Fruit fly (Drosophila melanogaster) whole organism, embryonic: ENCODE results near the gene Mgstl.

Source experiments
- Atf-2 ChIP-seq: fragments of 200-800 bp; sonication (Bioruptor generic); optimal IDR thresholded peaks from 2 replicates; lab custom pipeline; 2016; ENCODE audit warnings: missing biosample characterization, missing genetic modification characterization
- B-H1 ChIP-seq: fragments of 200-800 bp; sonication (Bioruptor generic); IDR thresholded peaks from 3 replicates; pipeline ENCODE4 v1.3.6; 2022; ENCODE audit warnings: missing biosample characterization, missing genetic modification characterization
- Blimp-1 ChIP-seq: fragments of 200-800 bp; sonication (Bioruptor generic); optimal IDR thresholded peaks from 3 replicates; lab custom pipeline; 2018; ENCODE audit warnings: missing biosample characterization, missing genetic modification characterization, mild to moderate bottlenecking, moderate library complexity, missing genetic modification reagents
- CG10321 ChIP-seq: fragments of 200-800 bp; sonication (Bioruptor generic); IDR thresholded peaks from 2 replicates; pipeline ENCODE4 v1.3.6; 2022; ENCODE audit warnings: missing biosample characterization, missing genetic modification characterization
- CG10462 ChIP-seq: fragments of 200-800 bp; sonication (Bioruptor generic); optimal IDR thresholded peaks from 2 replicates; lab custom pipeline; 2016; ENCODE audit warnings: missing biosample characterization, missing genetic modification characterization
- CG10654 ChIP-seq: fragments of 200-800 bp; sonication (Bioruptor generic); optimal IDR thresholded peaks from 2 replicates; lab custom pipeline; 2016; ENCODE audit warnings: missing biosample characterization, missing genetic modification characterization
- CG11085 ChIP-seq: fragments of 200-800 bp; sonication (Bioruptor generic); IDR thresholded peaks from 2 replicates; pipeline ENCODE4 v1.3.6; 2022; ENCODE audit warnings: missing biosample characterization, missing genetic modification characterization
- CG1602 ChIP-seq: fragments of 200-800 bp; sonication (Bioruptor generic); optimal IDR thresholded peaks from 3 replicates; lab custom pipeline; 2016; ENCODE audit warnings: missing biosample characterization, missing genetic modification characterization
- CG16815 ChIP-seq: fragments of 200-800 bp; sonication (Bioruptor generic); optimal IDR thresholded peaks from 3 replicates; lab custom pipeline; 2017; ENCODE audit warnings: missing biosample characterization, mild to moderate bottlenecking, missing genetic modification characterization
- CG17829 ChIP-seq: fragments of 200-800 bp; optimal IDR thresholded peaks from 2 replicates; lab custom pipeline; 2019; ENCODE audit warnings: missing biosample characterization, mild to moderate bottlenecking, missing genetic modification characterization, moderate library complexity
- CG18262 ChIP-seq: fragments of 200-800 bp; optimal IDR thresholded peaks from 3 replicates; lab custom pipeline; 2019; ENCODE audit warnings: missing biosample characterization, mild to moderate bottlenecking, missing genetic modification characterization, moderate library complexity
- CG3281 ChIP-seq: fragments of 200-800 bp; sonication (Bioruptor generic); optimal IDR thresholded peaks from 3 replicates; lab custom pipeline; 2017; ENCODE audit warnings: missing biosample characterization, mild to moderate bottlenecking, missing genetic modification characterization
- CG3407 ChIP-seq: fragments of 200-800 bp; sonication (Bioruptor generic); optimal IDR thresholded peaks from 2 replicates; lab custom pipeline; 2018; ENCODE audit warnings: missing biosample characterization, mild to moderate bottlenecking, missing genetic modification characterization
- CG4328 ChIP-seq: fragments of 200-800 bp; sonication (Bioruptor generic); optimal IDR thresholded peaks from 3 replicates; lab custom pipeline; 2017; ENCODE audit warnings: missing biosample characterization, missing genetic modification reagents, missing genetic modification characterization
- CG8388 ChIP-seq: fragments of 200-800 bp; sonication (Bioruptor generic); optimal IDR thresholded peaks from 2 replicates; lab custom pipeline; 2019; ENCODE audit warnings: missing biosample characterization, mild to moderate bottlenecking, missing genetic modification characterization, moderate library complexity
- CG8478 ChIP-seq: fragments of >200 bp; optimal IDR thresholded peaks from 2 replicates; lab custom pipeline; 2018
- CG9215 ChIP-seq: fragments of 200-800 bp; sonication (Bioruptor generic); IDR thresholded peaks from 2 replicates; pipeline ENCODE4 v1.3.6; 2022; ENCODE audit warnings: missing biosample characterization, missing genetic modification characterization
- CG9932 ChIP-seq: fragments of 200-800 bp; sonication (Bioruptor generic); IDR thresholded peaks from 2 replicates; pipeline ENCODE4 v1.3.6; 2022; ENCODE audit warnings: missing biosample characterization, missing genetic modification characterization
- Camta ChIP-seq: fragments of 200-800 bp; sonication (Bioruptor generic); optimal IDR thresholded peaks from 2 replicates; lab custom pipeline; 2016; ENCODE audit warnings: missing biosample characterization, missing genetic modification characterization
- Deaf1 ChIP-seq: fragments of 200-800 bp; optimal IDR thresholded peaks from 3 replicates; lab custom pipeline; 2019; ENCODE audit warnings: missing biosample characterization, mild to moderate bottlenecking, missing genetic modification characterization, moderate library complexity
- Dek ChIP-seq: fragments of 200-800 bp; sonication (Bioruptor generic); optimal IDR thresholded peaks from 3 replicates; lab custom pipeline; 2019; ENCODE audit warnings: missing biosample characterization, mild to moderate bottlenecking, missing genetic modification characterization, moderate library complexity
- Dfd ChIP-seq, 2 experiments: fragments of >200 bp; optimal IDR thresholded peaks; 2 replicates each; lab custom pipeline; 2017; ENCODE audit warnings: missing biosample characterization in 2 of 2, missing genetic modification characterization in 2 of 2
- Doc3 ChIP-seq: fragments of 200-800 bp; sonication (Bioruptor generic); IDR thresholded peaks from 3 replicates; pipeline ENCODE4 v1.3.6; 2022; ENCODE audit warnings: missing biosample characterization, missing genetic modification characterization; ENCODE audit not compliant: partially characterized antibody
- Fer1 ChIP-seq: fragments of 200-800 bp; sonication (Bioruptor generic); optimal IDR thresholded peaks from 2 replicates; lab custom pipeline; 2017; ENCODE audit warnings: missing biosample characterization, mild to moderate bottlenecking, missing genetic modification characterization
- Fer3 ChIP-seq: fragments of 200-800 bp; sonication (Bioruptor generic); optimal IDR thresholded peaks from 2 replicates; lab custom pipeline; 2018; ENCODE audit warnings: missing biosample characterization, mild to moderate bottlenecking, missing genetic modification characterization, moderate library complexity
- HLH54F ChIP-seq: fragments of 200-800 bp; sonication (Bioruptor generic); optimal IDR thresholded peaks from 3 replicates; lab custom pipeline; 2016; ENCODE audit warnings: missing biosample characterization, missing genetic modification characterization
- Hmx ChIP-seq: fragments of 200-800 bp; sonication (Bioruptor generic); optimal IDR thresholded peaks from 2 replicates; lab custom pipeline; 2016; ENCODE audit warnings: missing biosample characterization, missing genetic modification characterization
- Hr3 ChIP-seq: fragments of 200-800 bp; sonication (Bioruptor generic); optimal IDR thresholded peaks from 3 replicates; lab custom pipeline; 2016; ENCODE audit warnings: missing biosample characterization, missing genetic modification characterization
- Hr51 ChIP-seq, 2 experiments: fragments of 200-800 bp; sonication (Bioruptor generic); optimal IDR thresholded peaks; 2 replicates in 1 of 2; 3 replicates in 1 of 2; lab custom pipeline; 2016 to 2018; ENCODE audit warnings: missing biosample characterization in 2 of 2, missing genetic modification characterization in 2 of 2, mild to moderate bottlenecking in 1 of 2, moderate library complexity in 1 of 2
- Mes4 ChIP-seq: fragments of 200-800 bp; sonication (Bioruptor generic); optimal IDR thresholded peaks from 2 replicates; lab custom pipeline; 2016; ENCODE audit warnings: missing biosample characterization, missing genetic modification characterization
- Mrtf ChIP-seq: fragments of 200-800 bp; sonication (Bioruptor generic); IDR thresholded peaks from 3 replicates; pipeline ENCODE4 v1.3.6; 2022; ENCODE audit warnings: missing biosample characterization, missing genetic modification characterization
- Oaz ChIP-seq: fragments of 200-800 bp; sonication (Bioruptor generic); IDR thresholded peaks from 2 replicates; pipeline ENCODE4 v1.3.6; 2022; ENCODE audit warnings: missing biosample characterization, missing genetic modification characterization
- Optix ChIP-seq: fragments of 200-800 bp; sonication (Bioruptor generic); IDR thresholded peaks from 3 replicates; pipeline ENCODE4 v1.3.6; 2022; ENCODE audit warnings: missing biosample characterization, missing genetic modification characterization
- PHDP ChIP-seq: fragments of 200-800 bp; sonication (Bioruptor generic); optimal IDR thresholded peaks from 3 replicates; lab custom pipeline; 2018; ENCODE audit warnings: missing biosample characterization, mild to moderate bottlenecking, missing genetic modification characterization, moderate library complexity
- TFAM ChIP-seq: fragments of 200-800 bp; sonication (Bioruptor generic); optimal IDR thresholded peaks from 2 replicates; lab custom pipeline; 2017; ENCODE audit warnings: missing biosample characterization, missing genetic modification characterization, inconsistent platforms
- Taf1 ChIP-seq: fragments of 200-800 bp; sonication (Bioruptor generic); IDR thresholded peaks from 2 replicates; pipeline ENCODE4 v1.3.6; 2022; ENCODE audit warnings: missing biosample characterization, missing genetic modification characterization
- caup ChIP-seq: fragments of 200-800 bp; sonication (Bioruptor generic); optimal IDR thresholded peaks from 3 replicates; lab custom pipeline; 2017; ENCODE audit warnings: missing biosample characterization, mild to moderate bottlenecking, missing genetic modification characterization, moderate library complexity; ENCODE audit not compliant: severe bottlenecking
- dysf ChIP-seq: fragments of 200-800 bp; sonication (Bioruptor generic); IDR thresholded peaks from 3 replicates; pipeline ENCODE4 v1.3.6; 2022; ENCODE audit warnings: missing biosample characterization, missing genetic modification characterization
- fru ChIP-seq: fragments of >200 bp; optimal IDR thresholded peaks from 2 replicates; lab custom pipeline; 2017
- knrl ChIP-seq: fragments of 200-800 bp; sonication (Bioruptor generic); IDR thresholded peaks from 3 replicates; pipeline ENCODE4 v1.3.6; 2022; ENCODE audit warnings: missing biosample characterization, missing genetic modification characterization; ENCODE audit not compliant: partially characterized antibody
- lbe ChIP-seq: fragments of 200-800 bp; sonication (Bioruptor generic); optimal IDR thresholded peaks from 2 replicates; lab custom pipeline; 2016; ENCODE audit warnings: missing biosample characterization, mild to moderate bottlenecking, missing genetic modification characterization
- mirr ChIP-seq: fragments of 200-800 bp; sonication (Bioruptor generic); optimal IDR thresholded peaks from 3 replicates; lab custom pipeline; 2018; ENCODE audit warnings: missing biosample characterization, mild to moderate bottlenecking, missing genetic modification characterization
- otp ChIP-seq: fragments of 200-800 bp; sonication (Bioruptor generic); IDR thresholded peaks from 3 replicates; pipeline ENCODE4, ENCODE4 v1.3.6; 2022; ENCODE audit warnings: missing biosample characterization, missing genetic modification characterization
- p53 ChIP-seq: fragments of 200-800 bp; sonication (Bioruptor generic); optimal IDR thresholded peaks from 2 replicates; lab custom pipeline; 2016; ENCODE audit warnings: missing biosample characterization, missing genetic modification characterization
- pho ChIP-seq: fragments of 200-800 bp; sonication (Bioruptor generic); optimal IDR thresholded peaks from 2 replicates; lab custom pipeline; 2016; ENCODE audit warnings: missing biosample characterization, missing genetic modification characterization
- rib ChIP-seq: fragments of 200-800 bp; sonication (Bioruptor generic); IDR thresholded peaks from 2 replicates; pipeline ENCODE4 v1.3.6; 2022; ENCODE audit warnings: missing biosample characterization, missing genetic modification characterization
- sens ChIP-seq: fragments of 200-800 bp; sonication (Bioruptor generic); peaks from one replicate; lab custom pipeline; 2016; ENCODE audit warnings: missing biosample characterization, missing genetic modification characterization
- sug ChIP-seq: fragments of 200-800 bp; optimal IDR thresholded peaks from 2 replicates; lab custom pipeline; 2019; ENCODE audit warnings: missing biosample characterization, mild to moderate bottlenecking, missing genetic modification characterization, moderate library complexity
- ttk ChIP-seq: fragments of 200-800 bp; sonication (Bioruptor generic); IDR thresholded peaks from 2 replicates; pipeline ENCODE4 v2.1.2; 2022; ENCODE audit warnings: missing biosample characterization, missing genetic modification characterization
- unpg ChIP-seq: fragments of 200-800 bp; sonication (Bioruptor generic); optimal IDR thresholded peaks from 3 replicates; lab custom pipeline; 2018; ENCODE audit warnings: missing biosample characterization, mild to moderate bottlenecking, missing genetic modification characterization, moderate library complexity
- z ChIP-seq: fragments of 200-800 bp; sonication (Bioruptor generic); IDR thresholded peaks from 3 replicates; pipeline ENCODE4 v1.3.6; 2022; ENCODE audit warnings: missing biosample characterization, missing genetic modification characterization

The Mgstl gene

DNA sequence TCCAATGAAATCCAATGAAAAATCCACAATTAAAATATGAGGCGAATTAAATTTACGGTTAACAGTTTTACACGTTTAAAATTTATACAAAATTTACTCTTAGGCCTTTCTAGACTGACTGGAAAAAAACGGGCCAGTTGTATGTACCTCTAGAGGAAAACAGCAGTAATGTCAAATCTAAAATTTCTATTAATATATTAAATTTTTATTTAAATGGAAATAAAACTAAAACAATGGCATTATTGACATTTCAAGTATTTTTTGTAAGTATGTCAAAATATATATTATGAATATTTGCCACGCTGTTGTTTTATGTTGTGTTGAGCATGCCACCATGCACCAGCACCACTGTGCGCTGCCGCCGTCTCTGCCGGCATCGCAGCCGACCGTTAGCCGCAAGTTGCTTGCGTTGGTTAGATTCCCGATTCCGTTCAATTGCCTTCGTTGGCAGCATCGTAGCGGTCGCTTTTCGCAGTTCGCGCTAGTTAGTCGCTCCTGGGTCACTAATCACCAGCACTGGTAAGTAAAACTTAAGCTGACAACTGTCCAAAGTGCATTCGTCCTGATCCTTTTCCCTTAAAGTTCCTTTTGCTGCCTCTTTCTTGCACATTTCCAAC lies 3.0 kb downstream of the Mgstl start, which contains the start of gene Cbs (continued):
- TF ChIP-seq CG8388 (GFP tag; lab: Kevin White, UChicago) = peak; percentile 34
- TF ChIP-seq CG9932 (GFP tag; lab: Robert Waterston, UW) = peak; percentile 86
- no peak for TF ChIP-seq Blimp-1 (GFP tag; lab: Kevin White, UChicago)
- no peak for TF ChIP-seq HLH54F (GFP tag; lab: Kevin White, UChicago)
- TF ChIP-seq Camta (GFP tag; lab: Kevin White, UChicago) = no peak
- TF ChIP-seq z (GFP tag; lab: Robert Waterston, UW) = no peak
- peak; percentile 2 to 68 for TF ChIP-seq Hr51 (GFP tag; optimal IDR thresholded peaks at IDR 0.05; lab: Kevin White, UChicago)
- TF ChIP-seq B-H1 (GFP tag; lab: Robert Waterston, UW) = 0 out of 3 replicates have a peak, but pooled peaks have one; percentile 23
- peak; percentile 62 for TF ChIP-seq CG4328 (GFP tag; lab: Kevin White, UChicago)
- TF ChIP-seq lbe (GFP tag; lab: Kevin White, UChicago) = no peak
- TF ChIP-seq pho (GFP tag; lab: Kevin White, UChicago) = no peak
- peak; percentile 42 for TF ChIP-seq sug (tag; lab: Kevin White, UChicago)
- peak; percentile 27 for TF ChIP-seq CG10462
- TF ChIP-seq PHDP (tag; lab: Kevin White, UChicago) = peak; percentile 54
- TF ChIP-seq knrl (GFP tag; lab: Robert Waterston, UW) = no peak
- peak; percentile 15 for TF ChIP-seq caup (GFP tag; lab: Kevin White, UChicago)
- TF ChIP-seq mirr (GFP tag; lab: Kevin White, UChicago) = no peak
- TF ChIP-seq CG3281 (GFP tag; lab: Kevin White, UChicago) = peak; percentile 75
- TF ChIP-seq CG10321 = peak; percentile 37; the same call in 1 of the 2 replicates
- 0 out of 2 replicates have a peak, but pooled peaks have one; percentile 40 for TF ChIP-seq CG11085 (GFP tag; lab: Robert Waterston, UW)
- TF ChIP-seq TFAM (GFP tag; lab: Kevin White, UChicago) = no peak
- 0 out of 2 replicates have a peak, but pooled peaks have one; percentile 39 for TF ChIP-seq Oaz (GFP tag; lab: Robert Waterston, UW)
- peak; percentile 54 for TF ChIP-seq CG10654 (GFP tag; lab: Kevin White, UChicago)
- peak; percentile 75 for TF ChIP-seq sens (GFP tag; lab: Kevin White, UChicago)
- TF ChIP-seq Mes4 (GFP tag; lab: Kevin White, UChicago) = no peak
- peak; percentile 60 for TF ChIP-seq CG9215 (GFP tag; lab: Robert Waterston, UW)
- TF ChIP-seq dysf (GFP tag; lab: Robert Waterston, UW) = peak; percentile 71
- peak; percentile 48 for TF ChIP-seq Fer3 (tag; lab: Kevin White, UChicago)
- peak; percentile 50 for TF ChIP-seq Fer1
- peak; percentile 88 for TF ChIP-seq Deaf1 (tag; lab: Kevin White, UChicago)
- TF ChIP-seq CG1602 (GFP tag; lab: Kevin White, UChicago) = peak; percentile 48
- TF ChIP-seq Atf-2 (GFP tag; lab: Kevin White, UChicago) = no peak
- TF ChIP-seq CG18262 = peak; percentile 73
- TF ChIP-seq ttk = peak; percentile 43; the same call in 1 of the 2 replicates
- no peak for TF ChIP-seq Dfd (GFP tag; optimal IDR thresholded peaks at IDR 0.05; lab: Kevin White, UChicago)
- peak; percentile 57 for TF ChIP-seq CG16815 (GFP tag; lab: Kevin White, UChicago)
- no peak for TF ChIP-seq CG3407 (GFP tag; lab: Kevin White, UChicago)
- TF ChIP-seq unpg = peak; percentile 57
- no peak for TF ChIP-seq fru (lab: Kevin White, UChicago)
- no peak for TF ChIP-seq Doc3 (GFP tag; lab: Robert Waterston, UW)
- peak; percentile 56 for TF ChIP-seq CG17829
- no peak for TF ChIP-seq rib (GFP tag; lab: Robert Waterston, UW)
- peak; percentile 65 for TF ChIP-seq Dek (tag; lab: Kevin White, UChicago)
- TF ChIP-seq CG8478 = no peak
- peak; percentile 80 for TF ChIP-seq Optix
- TF ChIP-seq otp = 0 out of 3 replicates have a peak, but pooled peaks have one; percentile 64
- TF ChIP-seq Taf1 (GFP tag; lab: Robert Waterston, UW) = peak; percentile 50; the same call in 1 of the 2 replicates
- TF ChIP-seq Mrtf (GFP tag; lab: Robert Waterston, UW) = peak; percentile 65; the same call in 2 of the 3 replicates
- TF ChIP-seq Hmx (GFP tag; lab: Kevin White, UChicago) = no peak
- TF ChIP-seq p53 = no peak
- peak; percentile 43 for TF ChIP-seq Hr3
